Worm (Caenorhabditis elegans): ENCODE results near the gene F53B3.3.

Gene F53B3.3

ce11 chrX:2826337-2826736 is 44.6 kb downstream of the F53B3.3 start:
- TF ChIP-seq nhr-76 (tag; optimal IDR thresholded peaks at IDR 0.05) (no peak), unc-39 (tag; optimal IDR thresholded peaks at IDR 0.05) (no peak), pha-4 (tag; optimal IDR thresholded peaks at IDR 0.05) (no peak), nhr-12 (tag; optimal IDR thresholded peaks at IDR 0.05) (no peak), fkh-2 (tag; optimal IDR thresholded peaks at IDR 0.05) (no peak), nhr-67 (tag; optimal IDR thresholded peaks at IDR 0.05) (no peak), hmg-11 (tag; optimal IDR thresholded peaks at IDR 0.05) (no peak)

- no peak for TF ChIP-seq ztf-4 (tag; optimal IDR thresholded peaks at IDR 0.05)
- no peak for TF ChIP-seq nhr-23 (tag; optimal IDR thresholded peaks at IDR 0.05)
- TF ChIP-seq daf-12 (tag; optimal IDR thresholded peaks at IDR 0.05), result no peak
- no peak for TF ChIP-seq egl-5 (tag; optimal IDR thresholded peaks at IDR 0.05)
- no peak for TF ChIP-seq nhr-67 (tag; optimal IDR thresholded peaks at IDR 0.05)
- TF ChIP-seq snpc-4 (tag; optimal IDR thresholded peaks at IDR 0.05), result no peak
- TF ChIP-seq eor-1 (tag; optimal IDR thresholded peaks at IDR 0.05), result no peak
- no peak for TF ChIP-seq ceh-28 (tag; optimal IDR thresholded peaks at IDR 0.05)
- TF ChIP-seq ceh-16 (tag; optimal IDR thresholded peaks at IDR 0.05), result no peak
- TF ChIP-seq unc-39 (tag; optimal IDR thresholded peaks at IDR 0.05), result no peak
- TF ChIP-seq nhr-237 (tag; optimal IDR thresholded peaks at IDR 0.05), result no peak
- no peak for TF ChIP-seq mdl-1 (tag; optimal IDR thresholded peaks at IDR 0.05)
- no peak for TF ChIP-seq hmg-11 (tag; optimal IDR thresholded peaks at IDR 0.05)
- TF ChIP-seq R02D3.7 (tag; optimal IDR thresholded peaks at IDR 0.05), result no peak
- TF ChIP-seq ceh-9 (tag; optimal IDR thresholded peaks at IDR 0.05), result no peak
- no peak for TF ChIP-seq tbx-2 (tag; optimal IDR thresholded peaks at IDR 0.05)
- no peak for TF ChIP-seq pqm-1 (tag; optimal IDR thresholded peaks at IDR 0.05)
- no peak for TF ChIP-seq nhr-12 (tag; optimal IDR thresholded peaks at IDR 0.05)
- TF ChIP-seq sea-2 (GFP tag; optimal IDR thresholded peaks at IDR 0.05), result no peak
Measured at ce11 chrX:2820148-2820547, 50.8 kb downstream of the F53B3.3 start, which contains the start of gene tsp-6. tsp-6 (plus strand) TSS chrX:2820448.

- TF ChIP-seq ceh-28 (tag; optimal IDR thresholded peaks at IDR 0.05) (no peak), ZK546.5 (tag; optimal IDR thresholded peaks at IDR 0.05) (no peak), fos-1 (tag; optimal IDR thresholded peaks at IDR 0.05) (no peak), nhr-43 (tag; optimal IDR thresholded peaks at IDR 0.05; ENCODE audit: poor library complexity, severe bottlenecking) (no peak), elt-3 (tag; optimal IDR thresholded peaks at IDR 0.05) (no peak), pqm-1 (tag; optimal IDR thresholded peaks at IDR 0.05) (no peak), aly-2 (tag; optimal IDR thresholded peaks at IDR 0.05) (no peak), pha-4 (tag; optimal IDR thresholded peaks at IDR 0.05) (no peak), nhr-23 (tag; optimal IDR thresholded peaks at IDR 0.05) (no peak), mdl-1 (tag; optimal IDR thresholded peaks at IDR 0.05) (no peak), ama-1 (optimal IDR thresholded peaks at IDR 0.05) (no peak), unc-39 (tag; optimal IDR thresholded peaks at IDR 0.05) (no peak), tbx-2 (tag; optimal IDR thresholded peaks at IDR 0.05) (no peak), elt-2 (tag; optimal IDR thresholded peaks at IDR 0.05) (no peak), fkh-10 (GFP tag; optimal IDR thresholded peaks at IDR 0.05) (no peak)
Measured at ce11 chrX:2819747-2820146, 51.2 kb downstream of the F53B3.3 start.

ce11 chrX:2818899-2819298 is 52.0 kb downstream of the F53B3.3 start:
- TF ChIP-seq ceh-82 (tag; optimal IDR thresholded peaks at IDR 0.05), result no peak
- no peak for TF ChIP-seq ama-1 (optimal IDR thresholded peaks at IDR 0.05)
- TF ChIP-seq sea-2 (GFP tag; optimal IDR thresholded peaks at IDR 0.05), result no peak
- no peak for TF ChIP-seq egl-27 (tag; optimal IDR thresholded peaks at IDR 0.05)
- no peak for TF ChIP-seq mml-1 (tag; optimal IDR thresholded peaks at IDR 0.05)
- TF ChIP-seq nhr-25 (tag; optimal IDR thresholded peaks at IDR 0.05), result no peak
- no peak for TF ChIP-seq skn-1 (tag; optimal IDR thresholded peaks at IDR 0.05)
- TF ChIP-seq unc-39 (tag; optimal IDR thresholded peaks at IDR 0.05), result no peak
